Worm (Caenorhabditis elegans) whole organism, L2 larva: ENCODE measurements around the gene ZK632.4.
A peak's percentile ranks its signal among the peaks of the same experiment; 100 is the strongest.

ENCODE experiments used
- C34F6.9 ChIP-seq: fragments of 150-350 bp; optimal IDR thresholded peaks from 2 replicates; lab custom pipeline; 2014; ENCODE audit warnings: missing biosample characterization, missing genetic modification characterization
- F13H6.1 ChIP-seq: sonication (generic microtip); optimal IDR thresholded peaks from 2 replicates; lab custom pipeline; 2016; ENCODE audit warnings: missing genetic modification characterization, missing compliant biosample characterization
- R02D3.7 ChIP-seq: fragments of 150-350 bp; optimal IDR thresholded peaks from 2 replicates; lab custom pipeline; 2014; ENCODE audit warnings: missing biosample characterization, missing genetic modification characterization
- ZK546.5 ChIP-seq: sonication (generic microtip); optimal IDR thresholded peaks from 2 replicates; lab custom pipeline; 2017; ENCODE audit warnings: missing biosample characterization, missing genetic modification characterization
- alr-1 ChIP-seq: fragments of 150-350 bp; optimal IDR thresholded peaks from 2 replicates; lab custom pipeline; 2014; ENCODE audit warnings: missing biosample characterization, missing genetic modification characterization
- aly-2 ChIP-seq: fragments of 150-350 bp; optimal IDR thresholded peaks from 2 replicates; lab custom pipeline; 2014; ENCODE audit warnings: missing biosample characterization, missing genetic modification characterization
- ama-1 ChIP-seq: fragments of 150-350 bp; optimal IDR thresholded peaks from 2 replicates; lab custom pipeline; 2018; ENCODE audit warnings: inconsistent platforms
- blmp-1 ChIP-seq: sonication (generic microtip); optimal IDR thresholded peaks from 2 replicates; lab custom pipeline; 2017; ENCODE audit warnings: missing genetic modification characterization, mild to moderate bottlenecking, missing compliant biosample characterization, antibody characterized with exemption, moderate library complexity; ENCODE audit not compliant: insufficient read depth
- ceh-16 ChIP-seq: fragments of 150-350 bp; optimal IDR thresholded peaks from 2 replicates; lab custom pipeline; 2014; ENCODE audit warnings: missing biosample characterization, missing genetic modification characterization
- ceh-82 ChIP-seq: fragments of 150-350 bp; optimal IDR thresholded peaks from 2 replicates; lab custom pipeline; 2014; ENCODE audit warnings: missing biosample characterization, missing genetic modification characterization
- crh-2 ChIP-seq: sonication (generic microtip); optimal IDR thresholded peaks from 2 replicates; lab custom pipeline; 2017; ENCODE audit warnings: missing biosample characterization, missing genetic modification characterization
- dmd-4 ChIP-seq: sonication (generic microtip); optimal IDR thresholded peaks from 2 replicates; lab custom pipeline; 2017; ENCODE audit warnings: missing biosample characterization, missing genetic modification characterization
- egl-27 ChIP-seq: sonication (generic microtip); optimal IDR thresholded peaks from 3 replicates; lab custom pipeline; 2017; ENCODE audit warnings: missing biosample characterization, missing genetic modification reagents, missing genetic modification characterization
- elt-1 ChIP-seq: fragments of 150-350 bp; optimal IDR thresholded peaks from 2 replicates; lab custom pipeline; 2014; ENCODE audit warnings: missing biosample characterization, missing genetic modification characterization
- elt-3 ChIP-seq: sonication (generic microtip); optimal IDR thresholded peaks from 2 replicates; lab custom pipeline; 2017; ENCODE audit warnings: missing biosample characterization, missing genetic modification characterization
- fos-1 ChIP-seq: fragments of 150-350 bp; optimal IDR thresholded peaks from 2 replicates; lab custom pipeline; 2014; ENCODE audit warnings: missing biosample characterization, missing genetic modification characterization
- gmeb-1 ChIP-seq: fragments of 150-350 bp; optimal IDR thresholded peaks from 2 replicates; lab custom pipeline; 2014; ENCODE audit warnings: missing biosample characterization, missing genetic modification characterization
- lin-11 ChIP-seq: fragments of 150-350 bp; sonication (generic microtip); optimal IDR thresholded peaks from 2 replicates; lab custom pipeline; 2014; ENCODE audit warnings: missing biosample characterization, missing genetic modification characterization, inconsistent platforms, mixed read lengths
- lin-13 ChIP-seq: fragments of 150-350 bp; optimal IDR thresholded peaks from 2 replicates; lab custom pipeline; 2014; ENCODE audit warnings: missing biosample characterization, missing genetic modification reagents, missing genetic modification characterization
- lin-39 ChIP-seq: fragments of 150-350 bp; optimal IDR thresholded peaks from 2 replicates; lab custom pipeline; 2014; ENCODE audit warnings: missing biosample characterization, missing genetic modification reagents, missing genetic modification characterization
- lsy-2 ChIP-seq, 2 experiments: fragments of 150-350 bp in 1 of 2; sonication (generic microtip) in 1 of 2; optimal IDR thresholded peaks; 2 replicates each; lab custom pipeline; 2014 to 2017; ENCODE audit warnings: missing biosample characterization in 2 of 2, missing genetic modification characterization in 2 of 2
- mab-5 ChIP-seq: fragments of 150-350 bp; optimal IDR thresholded peaks from 2 replicates; lab custom pipeline; 2014; ENCODE audit warnings: missing biosample characterization, missing genetic modification characterization
- mbf-1 ChIP-seq: sonication (generic microtip); optimal IDR thresholded peaks from 2 replicates; lab custom pipeline; 2017; ENCODE audit warnings: missing biosample characterization, missing genetic modification characterization
- mdl-1 ChIP-seq, 2 experiments: fragments of 150-350 bp in 1 of 2; sonication (generic microtip) in 1 of 2; optimal IDR thresholded peaks; 2 replicates each; lab custom pipeline; 2017; ENCODE audit warnings: missing biosample characterization in 2 of 2, missing genetic modification characterization in 2 of 2
- nhr-10 ChIP-seq: sonication (generic microtip); optimal IDR thresholded peaks from 2 replicates; lab custom pipeline; 2017; ENCODE audit warnings: missing biosample characterization, missing genetic modification characterization
- nhr-11 ChIP-seq: fragments of 150-350 bp; optimal IDR thresholded peaks from 2 replicates; lab custom pipeline; 2014; ENCODE audit warnings: missing biosample characterization, missing genetic modification characterization
- nhr-12 ChIP-seq: fragments of 150-350 bp; optimal IDR thresholded peaks from 2 replicates; lab custom pipeline; 2014; ENCODE audit warnings: missing biosample characterization, missing genetic modification characterization
- nhr-129 ChIP-seq: fragments of 150-350 bp; optimal IDR thresholded peaks from 2 replicates; lab custom pipeline; 2014; ENCODE audit warnings: missing biosample characterization, missing genetic modification characterization
- nhr-21 ChIP-seq: fragments of 150-350 bp; optimal IDR thresholded peaks from 2 replicates; lab custom pipeline; 2014; ENCODE audit warnings: missing biosample characterization, missing genetic modification characterization
- nhr-23 ChIP-seq: fragments of 150-350 bp; optimal IDR thresholded peaks from 2 replicates; lab custom pipeline; 2014; ENCODE audit warnings: missing biosample characterization, missing genetic modification reagents, missing genetic modification characterization
- nhr-237 ChIP-seq: fragments of 150-350 bp; optimal IDR thresholded peaks from 2 replicates; lab custom pipeline; 2014; ENCODE audit warnings: missing biosample characterization, missing genetic modification characterization
- nhr-25 ChIP-seq: fragments of 150-350 bp; sonication (generic microtip); optimal IDR thresholded peaks from 3 replicates; lab custom pipeline; 2014; ENCODE audit warnings: missing biosample characterization, missing genetic modification characterization
- nhr-6 ChIP-seq: fragments of 150-350 bp; optimal IDR thresholded peaks from 2 replicates; lab custom pipeline; 2014; ENCODE audit warnings: missing biosample characterization, missing genetic modification characterization
- nhr-77 ChIP-seq: fragments of 150-350 bp; optimal IDR thresholded peaks from 2 replicates; lab custom pipeline; 2014; ENCODE audit warnings: missing biosample characterization, missing genetic modification characterization
- peb-1 ChIP-seq: fragments of 150-350 bp; optimal IDR thresholded peaks from 2 replicates; lab custom pipeline; 2014; ENCODE audit warnings: missing biosample characterization, missing genetic modification characterization
- sem-4 ChIP-seq: fragments of 150-350 bp; optimal IDR thresholded peaks from 2 replicates; lab custom pipeline; 2014; ENCODE audit warnings: missing biosample characterization, missing genetic modification reagents, missing genetic modification characterization
- skn-1 ChIP-seq: sonication (generic microtip); optimal IDR thresholded peaks from 2 replicates; lab custom pipeline; 2017; ENCODE audit warnings: missing biosample characterization, missing genetic modification characterization
- sma-9 ChIP-seq, 2 experiments: fragments of 150-350 bp in 1 of 2; sonication (generic microtip) in 1 of 2; optimal IDR thresholded peaks; 2 replicates each; lab custom pipeline; 2014 to 2016; ENCODE audit warnings: missing genetic modification characterization in 2 of 2, mild to moderate bottlenecking in 1 of 2, missing biosample characterization in 1 of 2, missing compliant biosample characterization in 1 of 2, missing genetic modification reagents in 1 of 2, moderate library complexity in 1 of 2
- snpc-4 ChIP-seq: fragments of 150-350 bp; optimal IDR thresholded peaks from 2 replicates; lab custom pipeline; 2014; ENCODE audit warnings: missing biosample characterization, missing genetic modification characterization
- unc-39 ChIP-seq: fragments of 150-350 bp; optimal IDR thresholded peaks from 2 replicates; lab custom pipeline; 2014; ENCODE audit warnings: missing biosample characterization, missing genetic modification characterization
- unc-55 ChIP-seq: fragments of 150-350 bp; sonication (generic microtip); optimal IDR thresholded peaks from 3 replicates; lab custom pipeline; 2014; ENCODE audit warnings: missing biosample characterization, missing genetic modification reagents, missing genetic modification characterization
- unc-62 ChIP-seq: fragments of 150-350 bp; optimal IDR thresholded peaks from 2 replicates; lab custom pipeline; 2014; ENCODE audit warnings: missing biosample characterization, missing genetic modification reagents, missing genetic modification characterization
- zag-1 ChIP-seq: fragments of 150-350 bp; optimal IDR thresholded peaks from 2 replicates; lab custom pipeline; 2014; ENCODE audit warnings: missing biosample characterization, missing genetic modification characterization
- ztf-1 ChIP-seq: fragments of 200-800 bp; sonication (Bioruptor generic); conservative IDR thresholded peaks from 2 replicates; pipeline ENCODE4 v1.3.6; 2022; ENCODE audit warnings: missing genetic modification characterization, missing compliant biosample characterization
- ztf-11 ChIP-seq: sonication (generic microtip); optimal IDR thresholded peaks from 2 replicates; lab custom pipeline; 2017; ENCODE audit warnings: missing biosample characterization, missing genetic modification characterization
- ztf-4 ChIP-seq: fragments of 150-350 bp; optimal IDR thresholded peaks from 2 replicates; lab custom pipeline; 2014; ENCODE audit warnings: missing biosample characterization, missing genetic modification characterization

ZK632.4 gene

DNA sequence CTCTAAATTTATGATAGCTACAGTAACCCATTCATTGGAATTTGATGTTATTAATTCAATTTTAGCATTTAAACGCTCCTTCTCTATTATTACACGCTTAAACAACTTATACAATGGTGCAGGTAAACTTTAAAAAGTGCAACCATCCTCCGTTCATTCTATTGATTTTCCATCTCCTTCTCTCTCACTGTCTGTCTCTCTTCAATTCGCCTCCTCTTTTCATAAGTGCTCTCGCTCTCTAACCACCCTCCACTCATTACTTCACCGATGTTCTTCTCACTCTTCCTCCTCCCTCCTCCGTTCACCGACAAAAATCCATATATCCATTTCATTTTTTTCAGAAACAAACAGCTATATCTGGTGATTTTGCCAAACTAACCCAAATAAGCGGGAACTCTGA, 41.1 kb downstream of the ZK632.4 start, which contains the start of gene cbp-1:
Gene cbp-1 (plus strand): TSS at position 335 of the 400 bp plus-strand sequence.
- TF ChIP-seq unc-39 (tag; lab: Kevin White, UChicago) (no peak), unc-62 (GFP tag; lab: Kevin White, UChicago) (no peak), ZK546.5 (no peak), fos-1 (tag; lab: Kevin White, UChicago) (peak; percentile 15), snpc-4 (tag; lab: Kevin White, UChicago) (peak; percentile 17), ztf-4 (tag; lab: Kevin White, UChicago) (no peak), ceh-82 (no peak), peb-1 (tag; lab: Kevin White, UChicago) (no peak), elt-1 (tag; lab: Kevin White, UChicago) (no peak), ztf-1 (GFP tag; lab: Robert Waterston, UW) (no peak), lin-39 (no peak), alr-1 (tag; lab: Kevin White, UChicago) (no peak), skn-1 (tag; lab: Kevin White, UChicago) (no peak), nhr-11 (tag; lab: Kevin White, UChicago) (no peak), C34F6.9 (peak; percentile 68), unc-55 (GFP tag; lab: Kevin White, UChicago) (peak; percentile 52), lin-11 (tag; lab: Kevin White, UChicago) (no peak), nhr-12 (no peak), nhr-10 (tag; lab: Kevin White, UChicago) (no peak), sma-9 (GFP tag; optimal IDR thresholded peaks at IDR 0.05; lab: Kevin White, UChicago) (peak; percentile 67), sma-9 (tag; optimal IDR thresholded peaks at IDR 0.05; lab: Kevin White, UChicago) (no peak), lsy-2 (tag; optimal IDR thresholded peaks at IDR 0.05; lab: Kevin White, UChicago) (peak; percentile 49 to 78), mab-5 (no peak), lin-13 (GFP tag; lab: Kevin White, UChicago) (no peak), nhr-25 (tag; lab: Kevin White, UChicago) (peak; percentile 29), ztf-11 (no peak), F13H6.1 (tag; lab: Kevin White, UChicago) (peak; percentile 22), nhr-237 (tag; lab: Kevin White, UChicago) (no peak), aly-2 (tag; lab: Kevin White, UChicago) (no peak), crh-2 (tag; lab: Kevin White, UChicago) (peak; percentile 67), dmd-4 (tag; lab: Kevin White, UChicago) (no peak), ama-1 (lab: Kevin White, UChicago) (no peak), nhr-129 (tag; lab: Kevin White, UChicago) (peak; percentile 53), nhr-6 (tag; lab: Kevin White, UChicago) (peak; percentile 14), mdl-1 (tag; optimal IDR thresholded peaks at IDR 0.05; lab: Kevin White, UChicago) (no peak)

DNA sequence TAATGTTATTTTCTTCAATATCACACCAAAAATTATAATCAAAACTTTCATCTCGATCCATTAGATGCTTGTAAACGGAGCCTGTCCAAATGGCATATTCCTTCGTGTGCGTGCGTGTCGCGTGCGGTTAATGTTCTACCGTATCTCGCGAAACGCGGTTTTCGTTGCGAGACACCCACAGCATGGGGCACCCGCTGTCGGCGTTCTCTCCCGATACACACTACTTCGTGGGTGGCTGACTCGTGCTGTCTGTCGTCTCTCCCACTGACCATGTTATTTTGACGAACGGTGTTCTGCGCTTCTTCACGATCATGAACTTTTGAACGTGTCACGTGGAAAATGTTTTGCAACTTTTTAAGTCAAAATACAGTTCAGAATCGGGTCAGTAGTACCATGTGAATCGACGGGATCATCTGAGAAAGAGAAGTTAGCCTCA, 41.8 kb downstream of the ZK632.4 start:
- TF ChIP-seq lin-11 (tag; lab: Kevin White, UChicago) (peak; percentile 98), mab-5 (peak; percentile 77), nhr-77 (tag; lab: Kevin White, UChicago) (peak; percentile 47), elt-3 (tag; lab: Kevin White, UChicago) (no peak), lin-13 (GFP tag; lab: Kevin White, UChicago) (peak; percentile 97), dmd-4 (tag; lab: Kevin White, UChicago) (no peak), alr-1 (tag; lab: Kevin White, UChicago) (no peak), ama-1 (lab: Kevin White, UChicago) (peak; percentile 95), nhr-23 (no peak), fos-1 (tag; lab: Kevin White, UChicago) (peak; percentile 96), nhr-25 (tag; lab: Kevin White, UChicago) (peak; percentile 98), unc-62 (GFP tag; lab: Kevin White, UChicago) (peak; percentile 83), nhr-12 (peak; percentile 61), nhr-11 (tag; lab: Kevin White, UChicago) (no peak), ceh-16 (tag; lab: Kevin White, UChicago) (peak; percentile 99), egl-27 (tag; lab: Kevin White, UChicago) (peak; percentile 96), ztf-4 (tag; lab: Kevin White, UChicago) (peak; percentile 99), sma-9 (GFP tag; optimal IDR thresholded peaks at IDR 0.05; lab: Kevin White, UChicago) (peak; percentile 98), sma-9 (tag; optimal IDR thresholded peaks at IDR 0.05; lab: Kevin White, UChicago) (no peak), nhr-10 (tag; lab: Kevin White, UChicago) (peak; percentile 90), ceh-82 (peak; percentile 86), blmp-1 (tag; lab: Kevin White, UChicago) (peak; percentile 83), skn-1 (tag; lab: Kevin White, UChicago) (peak; percentile 41), ZK546.5 (peak; percentile 91), mbf-1 (tag; lab: Kevin White, UChicago) (no peak), nhr-237 (tag; lab: Kevin White, UChicago) (peak; percentile 71), unc-39 (tag; lab: Kevin White, UChicago) (peak; percentile 35), ztf-1 (GFP tag; lab: Robert Waterston, UW) (0 out of 2 replicates have a peak, but pooled peaks have one; percentile 45), gmeb-1 (tag; lab: Kevin White, UChicago) (peak; percentile 93), peb-1 (tag; lab: Kevin White, UChicago) (peak; percentile 21), nhr-21 (tag; lab: Kevin White, UChicago) (peak; percentile 98), nhr-129 (tag; lab: Kevin White, UChicago) (peak; percentile 98), sem-4 (peak; percentile 98), C34F6.9 (peak; percentile 100), aly-2 (tag; lab: Kevin White, UChicago) (no peak), unc-55 (GFP tag; lab: Kevin White, UChicago) (peak; percentile 96), R02D3.7 (peak; percentile 59), elt-1 (tag; lab: Kevin White, UChicago) (peak; percentile 57), ztf-11 (no peak), F13H6.1 (tag; lab: Kevin White, UChicago) (peak; percentile 99), nhr-6 (tag; lab: Kevin White, UChicago) (peak; percentile 94), lsy-2 (tag; optimal IDR thresholded peaks at IDR 0.05; lab: Kevin White, UChicago) (peak; percentile 99 to 100), zag-1 (peak; percentile 94)
